Fruit fly (Drosophila melanogaster) whole organism, embryonic: ENCODE data around the gene Pax.
A peak's percentile ranks its signal among the peaks of the same experiment; 100 is the strongest.

Experiments
- Abd-B ChIP-seq: fragments of 200-800 bp; sonication (Bioruptor generic); optimal IDR thresholded peaks from 2 replicates; lab custom pipeline; 2018; ENCODE audit warnings: missing biosample characterization, mild to moderate bottlenecking, missing genetic modification characterization, moderate library complexity
- Ada2b ChIP-seq: fragments of 200-800 bp; sonication (Bioruptor generic); IDR thresholded peaks from 2 replicates; pipeline ENCODE4 v1.3.6; 2022; ENCODE audit warnings: missing biosample characterization, missing genetic modification characterization
- Blimp-1 ChIP-seq: fragments of 200-800 bp; sonication (Bioruptor generic); optimal IDR thresholded peaks from 3 replicates; lab custom pipeline; 2018; ENCODE audit warnings: missing biosample characterization, missing genetic modification characterization, mild to moderate bottlenecking, moderate library complexity, missing genetic modification reagents
- CG10321 ChIP-seq: fragments of 200-800 bp; sonication (Bioruptor generic); IDR thresholded peaks from 2 replicates; pipeline ENCODE4 v1.3.6; 2022; ENCODE audit warnings: missing biosample characterization, missing genetic modification characterization
- CG10979 ChIP-seq: fragments of 200-800 bp; sonication (Bioruptor generic); optimal IDR thresholded peaks from 2 replicates; lab custom pipeline; 2018; ENCODE audit warnings: missing biosample characterization, mild to moderate bottlenecking, missing genetic modification characterization, moderate library complexity
- CG11398 ChIP-seq: fragments of 200-800 bp; sonication (Bioruptor generic); optimal IDR thresholded peaks from 2 replicates; lab custom pipeline; 2016; ENCODE audit warnings: missing biosample characterization, missing genetic modification characterization
- CG12236 ChIP-seq: fragments of 200-800 bp; sonication (Bioruptor generic); optimal IDR thresholded peaks from 2 replicates; lab custom pipeline; 2016; ENCODE audit warnings: missing biosample characterization, missing genetic modification characterization
- CG1233 ChIP-seq: fragments of 200-800 bp; sonication (Bioruptor generic); optimal IDR thresholded peaks from 4 replicates; lab custom pipeline; 2018; ENCODE audit warnings: missing biosample characterization, mild to moderate bottlenecking, missing genetic modification characterization
- CG12659 ChIP-seq: fragments of 200-800 bp; sonication (Bioruptor generic); optimal IDR thresholded peaks from 3 replicates; lab custom pipeline; 2017; ENCODE audit warnings: mild to moderate bottlenecking, missing biosample characterization, missing genetic modification reagents, missing genetic modification characterization
- CG13296 ChIP-seq: fragments of 200-800 bp; sonication (Bioruptor generic); optimal IDR thresholded peaks from 3 replicates; lab custom pipeline; 2018; ENCODE audit warnings: missing biosample characterization, mild to moderate bottlenecking, missing genetic modification characterization
- CG13624 ChIP-seq: fragments of 200-800 bp; sonication (Bioruptor generic); optimal IDR thresholded peaks from 2 replicates; lab custom pipeline; 2016; ENCODE audit warnings: missing biosample characterization, missing genetic modification characterization
- CG13775 ChIP-seq: fragments of 200-800 bp; sonication (Bioruptor generic); optimal IDR thresholded peaks from 3 replicates; lab custom pipeline; 2017; ENCODE audit warnings: missing biosample characterization, mild to moderate bottlenecking, missing genetic modification characterization
- CG15011 ChIP-seq: fragments of 200-800 bp; sonication (Bioruptor generic); optimal IDR thresholded peaks from 3 replicates; lab custom pipeline; 2018; ENCODE audit warnings: missing biosample characterization, mild to moderate bottlenecking, missing genetic modification characterization
- CG17612 ChIP-seq: fragments of 200-800 bp; sonication (Bioruptor generic); IDR thresholded peaks from 2 replicates; pipeline ENCODE4 v1.3.6; 2022; ENCODE audit warnings: missing biosample characterization, missing genetic modification characterization
- CG2120 ChIP-seq: fragments of 200-800 bp; sonication (Bioruptor generic); optimal IDR thresholded peaks from 3 replicates; lab custom pipeline; 2016; ENCODE audit warnings: missing biosample characterization, missing genetic modification characterization
- CG2889 ChIP-seq: fragments of 200-800 bp; sonication (Bioruptor generic); IDR thresholded peaks from 3 replicates; pipeline ENCODE4 v1.3.6; 2022; ENCODE audit warnings: missing biosample characterization, missing genetic modification characterization
- CG3281 ChIP-seq: fragments of 200-800 bp; sonication (Bioruptor generic); optimal IDR thresholded peaks from 3 replicates; lab custom pipeline; 2017; ENCODE audit warnings: missing biosample characterization, mild to moderate bottlenecking, missing genetic modification characterization
- CG7556 ChIP-seq: fragments of 200-800 bp; sonication (Bioruptor generic); optimal IDR thresholded peaks from 2 replicates; lab custom pipeline; 2017; ENCODE audit warnings: missing biosample characterization, mild to moderate bottlenecking, missing genetic modification characterization
- CG7786 ChIP-seq: fragments of 200-800 bp; sonication (Bioruptor generic); optimal IDR thresholded peaks from 2 replicates; lab custom pipeline; 2016; ENCODE audit warnings: missing biosample characterization, missing genetic modification characterization
- CG8089 ChIP-seq: fragments of 200-800 bp; sonication (Bioruptor generic); optimal IDR thresholded peaks from 3 replicates; lab custom pipeline; 2016; ENCODE audit warnings: missing biosample characterization, missing genetic modification characterization
- CG9932 ChIP-seq: fragments of 200-800 bp; sonication (Bioruptor generic); IDR thresholded peaks from 2 replicates; pipeline ENCODE4 v1.3.6; 2022; ENCODE audit warnings: missing biosample characterization, missing genetic modification characterization
- CkIIα-i1 ChIP-seq: fragments of 200-800 bp; sonication (Bioruptor generic); IDR thresholded peaks from 2 replicates; pipeline ENCODE4 v1.3.6; 2022; ENCODE audit warnings: missing biosample characterization, missing genetic modification characterization
- CoRest ChIP-seq: fragments of 200-800 bp; sonication (Bioruptor generic); optimal IDR thresholded peaks from 3 replicates; lab custom pipeline; 2018; ENCODE audit warnings: missing biosample characterization, mild to moderate bottlenecking, missing genetic modification characterization, moderate library complexity
- D19B ChIP-seq: fragments of 200-800 bp; sonication (Bioruptor generic); optimal IDR thresholded peaks from 2 replicates; lab custom pipeline; 2017; ENCODE audit warnings: missing biosample characterization, mild to moderate bottlenecking, missing genetic modification characterization
- Dbx ChIP-seq: fragments of 200-800 bp; sonication (Bioruptor generic); IDR thresholded peaks from 3 replicates; pipeline ENCODE4 v1.3.6; 2022; ENCODE audit warnings: missing biosample characterization, missing genetic modification characterization
- Drgx ChIP-seq: fragments of 200-800 bp; sonication (Bioruptor generic); IDR thresholded peaks from 2 replicates; pipeline ENCODE4 v1.3.6; 2022; ENCODE audit warnings: missing biosample characterization, missing genetic modification characterization
- Eip74EF ChIP-seq, 2 experiments: fragments of 200-800 bp in 1 of 2; fragments of >200 bp in 1 of 2; sonication (Bioruptor generic) in 1 of 2; optimal IDR thresholded peaks; 2 replicates each; lab custom pipeline; 2017 to 2019; ENCODE audit warnings: missing biosample characterization in 2 of 2, missing genetic modification characterization in 2 of 2, mild to moderate bottlenecking in 1 of 2, moderate library complexity in 1 of 2
- Fer3 ChIP-seq: fragments of 200-800 bp; sonication (Bioruptor generic); optimal IDR thresholded peaks from 2 replicates; lab custom pipeline; 2018; ENCODE audit warnings: missing biosample characterization, mild to moderate bottlenecking, missing genetic modification characterization, moderate library complexity
- Meics ChIP-seq: fragments of 200-800 bp; sonication (Bioruptor generic); optimal IDR thresholded peaks from 2 replicates; lab custom pipeline; 2017; ENCODE audit warnings: missing biosample characterization, mild to moderate bottlenecking, missing genetic modification characterization
- Mrtf ChIP-seq: fragments of 200-800 bp; sonication (Bioruptor generic); IDR thresholded peaks from 3 replicates; pipeline ENCODE4 v1.3.6; 2022; ENCODE audit warnings: missing biosample characterization, missing genetic modification characterization
- Nf-YA ChIP-seq: fragments of 200-800 bp; sonication (Bioruptor generic); IDR thresholded peaks from 2 replicates; pipeline ENCODE4 v1.3.6; 2022; ENCODE audit warnings: missing biosample characterization, missing genetic modification characterization
- Nf-YB ChIP-seq: fragments of 200-800 bp; sonication (Bioruptor generic); optimal IDR thresholded peaks from 3 replicates; lab custom pipeline; 2019; ENCODE audit warnings: missing biosample characterization, mild to moderate bottlenecking, missing genetic modification characterization, moderate library complexity
- Scr ChIP-seq: fragments of 200-800 bp; sonication (Bioruptor generic); IDR thresholded peaks from 2 replicates; pipeline ENCODE4 v1.3.6; 2022; ENCODE audit warnings: missing biosample characterization, missing genetic modification characterization; ENCODE audit not compliant: partially characterized antibody
- Sry-β ChIP-seq: fragments of 200-800 bp; sonication (Bioruptor generic); optimal IDR thresholded peaks from 2 replicates; lab custom pipeline; 2018; ENCODE audit warnings: missing biosample characterization, mild to moderate bottlenecking, missing genetic modification characterization, moderate library complexity
- Sry-δ ChIP-seq: fragments of 200-800 bp; sonication (Bioruptor generic); optimal IDR thresholded peaks from 2 replicates; lab custom pipeline; 2016; ENCODE audit warnings: missing biosample characterization, missing genetic modification characterization
- Ssrp ChIP-seq: fragments of 200-800 bp; sonication (Bioruptor generic); optimal IDR thresholded peaks from 2 replicates; lab custom pipeline; 2018; ENCODE audit warnings: missing biosample characterization, mild to moderate bottlenecking, missing genetic modification characterization, moderate library complexity
- Usf ChIP-seq: fragments of 200-800 bp; sonication (Bioruptor generic); optimal IDR thresholded peaks from 2 replicates; lab custom pipeline; 2017; ENCODE audit warnings: missing genotype, missing biosample characterization, missing genetic modification characterization
- Vsx1 ChIP-seq: fragments of 200-800 bp; sonication (Bioruptor generic); optimal IDR thresholded peaks from 2 replicates; lab custom pipeline; 2017; ENCODE audit warnings: missing biosample characterization, mild to moderate bottlenecking, missing genetic modification characterization, missing genetic modification reagents
- amos ChIP-seq: fragments of 200-800 bp; sonication (Bioruptor generic); IDR thresholded peaks from 2 replicates; pipeline ENCODE4 v1.3.6; 2022; ENCODE audit warnings: missing biosample characterization, missing genetic modification characterization; ENCODE audit not compliant: partially characterized antibody
- bigmax ChIP-seq: fragments of 200-800 bp; sonication (Bioruptor generic); optimal IDR thresholded peaks from 2 replicates; lab custom pipeline; 2018; ENCODE audit warnings: missing biosample characterization, mild to moderate bottlenecking, missing genetic modification characterization
- dm ChIP-seq: fragments of 200-800 bp; sonication (Bioruptor generic); optimal IDR thresholded peaks from 3 replicates; lab custom pipeline; 2016; ENCODE audit warnings: missing biosample characterization, missing genetic modification characterization
- eve ChIP-seq, 2 experiments: fragments of >200 bp; optimal IDR thresholded peaks; 2 replicates each; lab custom pipeline; 2017; ENCODE audit warnings: missing biosample characterization in 2 of 2, missing genetic modification characterization in 2 of 2
- exex ChIP-seq: fragments of 200-800 bp; sonication (Bioruptor generic); optimal IDR thresholded peaks from 4 replicates; lab custom pipeline; 2018; ENCODE audit warnings: missing biosample characterization, mild to moderate bottlenecking, missing genetic modification characterization, moderate library complexity
- her ChIP-seq: fragments of 200-800 bp; sonication (Bioruptor generic); optimal IDR thresholded peaks from 2 replicates; lab custom pipeline; 2016; ENCODE audit warnings: missing biosample characterization, missing genetic modification characterization
- hth ChIP-seq: fragments of >200 bp; optimal IDR thresholded peaks from 2 replicates; lab custom pipeline; 2017; ENCODE audit warnings: inconsistent platforms
- lab ChIP-seq: fragments of 200-800 bp; sonication (Bioruptor generic); optimal IDR thresholded peaks from 3 replicates; lab custom pipeline; 2017; ENCODE audit warnings: missing biosample characterization, missing genetic modification characterization, mild to moderate bottlenecking, moderate library complexity, missing genetic modification reagents
- mld ChIP-seq: fragments of 200-800 bp; sonication (Bioruptor generic); IDR thresholded peaks from 3 replicates; pipeline ENCODE4 v1.3.6; 2022; ENCODE audit warnings: missing biosample characterization, missing genetic modification characterization; ENCODE audit not compliant: partially characterized antibody
- pfk ChIP-seq: fragments of 200-800 bp; sonication (Bioruptor generic); optimal IDR thresholded peaks from 2 replicates; lab custom pipeline; 2018; ENCODE audit warnings: missing biosample characterization, mild to moderate bottlenecking, missing genetic modification characterization, moderate library complexity
- row ChIP-seq: fragments of 200-800 bp; sonication (Bioruptor generic); IDR thresholded peaks from 3 replicates; pipeline ENCODE4 v1.3.6; 2022; ENCODE audit warnings: missing biosample characterization, missing genetic modification characterization
- sna ChIP-seq: fragments of 200-800 bp; sonication (Bioruptor generic); IDR thresholded peaks from 2 replicates; pipeline ENCODE4 v1.3.6; 2022; ENCODE audit warnings: missing biosample characterization, missing genetic modification characterization; ENCODE audit not compliant: partially characterized antibody
- wdn ChIP-seq: fragments of 200-800 bp; sonication (Bioruptor generic); IDR thresholded peaks from 2 replicates; pipeline ENCODE4 v1.3.6; 2022; ENCODE audit warnings: missing biosample characterization, missing genetic modification characterization

Pax gene

DNA sequence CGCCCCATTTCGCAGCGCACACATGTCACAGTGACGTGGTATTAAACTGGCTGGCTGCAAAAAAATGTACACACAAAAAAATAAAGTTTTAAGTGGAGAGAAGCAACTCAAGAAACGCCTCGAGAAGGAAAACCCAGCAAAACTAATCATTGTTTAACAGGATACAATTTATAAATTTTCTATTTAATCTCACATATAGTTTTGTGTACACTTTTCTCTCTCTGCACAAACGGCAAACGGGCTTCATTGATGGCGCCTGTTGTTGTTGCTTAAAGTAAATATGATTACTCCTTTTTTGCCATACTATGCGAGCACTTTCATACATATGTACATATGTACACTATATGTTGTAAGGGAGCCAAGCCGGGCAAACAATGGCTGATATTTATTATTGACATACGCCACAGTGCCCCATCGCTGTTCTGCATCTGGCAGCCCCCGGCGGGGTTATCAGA lies 68.4 kb downstream of the Pax start (continued):
- no peak for TF ChIP-seq Mrtf (GFP tag; lab: Robert Waterston, UW)
- TF ChIP-seq Drgx (GFP tag; lab: Robert Waterston, UW), result peak; percentile 92
- peak; percentile 29 for TF ChIP-seq Abd-B (GFP tag; lab: Kevin White, UChicago)
- TF ChIP-seq hth, result no peak
- TF ChIP-seq D19B (GFP tag; lab: Kevin White, UChicago), result no peak
- no peak for TF ChIP-seq Nf-YA
- TF ChIP-seq Fer3 (tag; lab: Kevin White, UChicago), result no peak
- no peak for TF ChIP-seq pfk (GFP tag; lab: Kevin White, UChicago)
- peak; percentile 19 for TF ChIP-seq Sry-β (GFP tag; lab: Kevin White, UChicago)
- TF ChIP-seq Vsx1 (GFP tag; lab: Kevin White, UChicago), result peak; percentile 20
- no peak for TF ChIP-seq CkIIα-i1 (GFP tag; lab: Robert Waterston, UW)
- TF ChIP-seq Ssrp (tag; lab: Kevin White, UChicago), result peak; percentile 53
- no peak for TF ChIP-seq CG17612 (GFP tag; lab: Robert Waterston, UW)
- no peak for TF ChIP-seq CG9932 (GFP tag; lab: Robert Waterston, UW)
- TF ChIP-seq her (GFP tag; lab: Kevin White, UChicago), result no peak
- TF ChIP-seq Dbx (GFP tag; lab: Robert Waterston, UW), result no peak
- no peak for TF ChIP-seq wdn (GFP tag; lab: Robert Waterston, UW)
- TF ChIP-seq Ada2b (GFP tag; lab: Robert Waterston, UW), result peak; percentile 27; the same call in 1 of the 2 replicates
- TF ChIP-seq CG7556 (GFP tag; lab: Kevin White, UChicago), result peak; percentile 49
- no peak for TF ChIP-seq CG13624 (GFP tag; lab: Kevin White, UChicago)
- TF ChIP-seq eve (GFP tag; optimal IDR thresholded peaks at IDR 0.05; lab: Kevin White, UChicago), result peak in 1 of 2 experiments; percentile 48
- peak; percentile 52 for TF ChIP-seq CG13775 (GFP tag; lab: Kevin White, UChicago)
- TF ChIP-seq Nf-YB (GFP tag; lab: Kevin White, UChicago), result peak; percentile 24
- no peak for TF ChIP-seq CG10321 (GFP tag; lab: Robert Waterston, UW)
- no peak for TF ChIP-seq CG3281 (GFP tag; lab: Kevin White, UChicago)
- no peak for TF ChIP-seq Scr (GFP tag; lab: Robert Waterston, UW)
- TF ChIP-seq exex (tag; lab: Kevin White, UChicago), result no peak
- TF ChIP-seq Meics (GFP tag; lab: Kevin White, UChicago), result no peak
- TF ChIP-seq CG2889 (GFP tag; lab: Robert Waterston, UW), result no peak
- peak; percentile 13 for TF ChIP-seq Sry-δ (GFP tag; lab: Kevin White, UChicago)
- peak; percentile 24 for TF ChIP-seq CoRest (tag; lab: Kevin White, UChicago)
- TF ChIP-seq dm (GFP tag; lab: Kevin White, UChicago), result peak; percentile 40
- peak; percentile 18 for TF ChIP-seq CG7786
- no peak for TF ChIP-seq CG15011 (GFP tag; lab: Kevin White, UChicago)
- peak; percentile 57 for TF ChIP-seq row
- TF ChIP-seq sna (GFP tag; lab: Robert Waterston, UW), result no peak
- no peak for TF ChIP-seq CG13296 (GFP tag; lab: Kevin White, UChicago)
- no peak for TF ChIP-seq bigmax (GFP tag; lab: Kevin White, UChicago)
- no peak for TF ChIP-seq CG2120 (GFP tag; lab: Kevin White, UChicago)
- peak; percentile 55 for TF ChIP-seq CG11398 (GFP tag; lab: Kevin White, UChicago)
- TF ChIP-seq CG12659 (GFP tag; lab: Kevin White, UChicago), result peak; percentile 31
- peak; percentile 70 for TF ChIP-seq Blimp-1 (GFP tag; lab: Kevin White, UChicago)
- TF ChIP-seq lab, result peak; percentile 16
- peak; percentile 29 for TF ChIP-seq CG1233 (GFP tag; lab: Kevin White, UChicago)
- no peak for TF ChIP-seq amos (GFP tag; lab: Robert Waterston, UW)
- peak; percentile 72 for TF ChIP-seq CG10979 (tag; lab: Kevin White, UChicago)
- TF ChIP-seq CG12236 (GFP tag; lab: Kevin White, UChicago), result peak; percentile 58
- peak; percentile 56 for TF ChIP-seq CG8089 (GFP tag; lab: Kevin White, UChicago)
- TF ChIP-seq Usf (GFP tag; lab: Kevin White, UChicago), result no peak
- peak in 1 of 2 experiments; percentile 44 for TF ChIP-seq Eip74EF (GFP tag; optimal IDR thresholded peaks at IDR 0.05; lab: Kevin White, UChicago)
- no peak for TF ChIP-seq mld
